Worm (Caenorhabditis elegans) whole organism, L1 larva: Measurements from ENCODE around the gene T05C7.4.
"Not testable (repeated sequence)": the region's sequence is repeated elsewhere in the genome, so short reads cannot be mapped to it uniquely, and the experiment has no call there.

Experiments used
- alr-1 ChIP-seq: fragments of 200-800 bp; sonication (Bioruptor generic); optimal IDR thresholded peaks from 2 replicates; lab custom pipeline; 2018; ENCODE audit warnings: borderline replicate concordance, mild to moderate bottlenecking, missing genetic modification characterization, missing compliant biosample characterization
- blmp-1 ChIP-seq: fragments of 150-350 bp; optimal IDR thresholded peaks from 2 replicates; lab custom pipeline; 2014; ENCODE audit warnings: missing biosample characterization, missing genetic modification characterization
- efl-1 ChIP-seq, 4 experiments: fragments of 150-350 bp; optimal IDR thresholded peaks in 3 of 4; peaks in 1 of 4; 1 replicate in 1 of 4; 2 replicates in 3 of 4; lab custom pipeline; 2014; ENCODE audit warnings: missing biosample characterization in 2 of 4, missing genetic modification characterization in 2 of 4, missing genetic modification reagents in 2 of 4
- hpl-2 ChIP-seq: fragments of 150-350 bp; optimal IDR thresholded peaks from 2 replicates; lab custom pipeline; 2014; ENCODE audit warnings: missing biosample characterization, missing genetic modification reagents, missing genetic modification characterization
- jun-1 ChIP-seq: fragments of 150-350 bp; optimal IDR thresholded peaks from 2 replicates; lab custom pipeline; 2014; ENCODE audit warnings: missing biosample characterization, missing genetic modification reagents, missing genetic modification characterization
- lir-3 ChIP-seq: sonication (generic microtip); optimal IDR thresholded peaks from 2 replicates; lab custom pipeline; 2016; ENCODE audit warnings: mild to moderate bottlenecking, missing genetic modification characterization, moderate library complexity, missing compliant biosample characterization; ENCODE audit not compliant: poor library complexity
- rnt-1 ChIP-seq: sonication (generic microtip); optimal IDR thresholded peaks from 2 replicates; lab custom pipeline; 2016; ENCODE audit warnings: mild to moderate bottlenecking, missing genetic modification characterization, moderate library complexity, missing compliant biosample characterization
- unc-62 ChIP-seq: fragments of 150-350 bp; optimal IDR thresholded peaks from 2 replicates; lab custom pipeline; 2014; ENCODE audit warnings: missing biosample characterization, missing genetic modification reagents, missing genetic modification characterization
- zag-1 ChIP-seq: fragments of 150-350 bp; optimal IDR thresholded peaks from 2 replicates; lab custom pipeline; 2014; ENCODE audit warnings: missing biosample characterization, missing genetic modification characterization

DNA sequence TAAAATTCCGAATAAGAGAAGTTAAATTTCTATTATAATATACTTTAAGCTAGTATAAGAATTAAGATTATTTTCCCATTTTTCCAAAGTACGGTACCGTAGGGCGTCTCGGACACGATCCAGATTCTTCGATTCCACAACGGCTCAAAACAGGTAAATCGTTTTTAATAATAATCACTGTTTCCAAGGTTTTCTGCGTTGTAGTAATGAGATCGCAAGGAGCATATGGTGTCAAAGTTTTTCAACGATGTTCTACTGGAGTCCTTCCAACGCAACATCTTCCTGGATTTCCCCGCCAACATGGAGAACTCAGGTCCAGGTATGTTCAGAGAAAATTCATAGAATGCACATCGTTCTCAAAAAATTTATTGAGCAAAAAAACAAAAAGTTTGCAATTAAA lies 8.0 kb upstream of the T05C7.4 start, which contains the start of gene T05C7.7:
- TF ChIP-seq zag-1 (tag; lab: Kevin White, UChicago); blmp-1 (tag; lab: Kevin White, UChicago); efl-1 (optimal IDR thresholded peaks at IDR 0.05; lab: Kevin White, UChicago); efl-1 (GFP tag; optimal IDR thresholded peaks at IDR 0.05 in 1 of 2; lab: Kevin White, UChicago); hpl-2 (GFP tag; lab: Kevin White, UChicago); rnt-1 (tag; lab: Kevin White, UChicago); jun-1; lir-3; alr-1; unc-62 (GFP tag; lab: Kevin White, UChicago): not testable (repeated sequence)
